Fruit fly (Drosophila melanogaster) whole organism, pupa: ENCODE data around the gene CG12684.
A peak's percentile ranks its signal among the peaks of the same experiment; 100 is the strongest.

ENCODE experiments used
- CG10348 ChIP-seq: fragments of 200-800 bp; sonication (Bioruptor generic); IDR thresholded peaks from 2 replicates; pipeline ENCODE4 v1.3.6; 2022; ENCODE audit warnings: missing biosample characterization, missing genetic modification characterization
- CG14655 ChIP-seq: fragments of 200-800 bp; sonication (Bioruptor generic); optimal IDR thresholded peaks from 3 replicates; lab custom pipeline; 2017; ENCODE audit warnings: mild to moderate bottlenecking, missing biosample characterization, missing genetic modification reagents, missing genetic modification characterization
- CG15710 ChIP-seq: fragments of 200-800 bp; sonication (Bioruptor generic); optimal IDR thresholded peaks from 2 replicates; lab custom pipeline; 2018; ENCODE audit warnings: missing biosample characterization, mild to moderate bottlenecking, missing genetic modification characterization, moderate library complexity
- CG17806 ChIP-seq: fragments of 200-800 bp; sonication (Bioruptor generic); optimal IDR thresholded peaks from 2 replicates; lab custom pipeline; 2018; ENCODE audit warnings: missing biosample characterization, mild to moderate bottlenecking, missing genetic modification characterization, moderate library complexity
- CG32121 ChIP-seq: fragments of 200-800 bp; sonication (Bioruptor generic); IDR thresholded peaks from 2 replicates; pipeline ENCODE4 v1.3.6; 2022; ENCODE audit warnings: missing biosample characterization, missing genetic modification characterization
- CG4496 ChIP-seq: fragments of 200-800 bp; sonication (Bioruptor generic); IDR thresholded peaks from 3 replicates; pipeline ENCODE4 v1.3.6; 2022; ENCODE audit warnings: missing biosample characterization, missing genetic modification characterization
- CG8159 ChIP-seq: fragments of 200-800 bp; sonication (Bioruptor generic); optimal IDR thresholded peaks from 3 replicates; lab custom pipeline; 2018; ENCODE audit warnings: missing biosample characterization, mild to moderate bottlenecking, missing genetic modification characterization, moderate library complexity
- CG9948 ChIP-seq: fragments of 200-800 bp; sonication (Bioruptor generic); optimal IDR thresholded peaks from 2 replicates; lab custom pipeline; 2018; ENCODE audit warnings: missing biosample characterization, mild to moderate bottlenecking, missing genetic modification characterization, moderate library complexity
- D1 ChIP-seq: fragments of 200-800 bp; sonication (Bioruptor generic); optimal IDR thresholded peaks from 2 replicates; lab custom pipeline; 2018; ENCODE audit warnings: missing biosample characterization, mild to moderate bottlenecking, missing genetic modification characterization, moderate library complexity
- Pif1A ChIP-seq: fragments of 200-800 bp; sonication (Bioruptor generic); optimal IDR thresholded peaks from 3 replicates; lab custom pipeline; 2016; ENCODE audit warnings: missing biosample characterization, missing genetic modification characterization
- Pif1B ChIP-seq: fragments of 200-800 bp; sonication (Bioruptor generic); optimal IDR thresholded peaks from 3 replicates; lab custom pipeline; 2016; ENCODE audit warnings: missing biosample characterization, missing genetic modification characterization
- Snoo ChIP-seq: fragments of 200-800 bp; sonication (Bioruptor generic); optimal IDR thresholded peaks from 3 replicates; lab custom pipeline; 2017; ENCODE audit warnings: missing biosample characterization, mild to moderate bottlenecking, missing genetic modification characterization, inconsistent platforms

DNA sequence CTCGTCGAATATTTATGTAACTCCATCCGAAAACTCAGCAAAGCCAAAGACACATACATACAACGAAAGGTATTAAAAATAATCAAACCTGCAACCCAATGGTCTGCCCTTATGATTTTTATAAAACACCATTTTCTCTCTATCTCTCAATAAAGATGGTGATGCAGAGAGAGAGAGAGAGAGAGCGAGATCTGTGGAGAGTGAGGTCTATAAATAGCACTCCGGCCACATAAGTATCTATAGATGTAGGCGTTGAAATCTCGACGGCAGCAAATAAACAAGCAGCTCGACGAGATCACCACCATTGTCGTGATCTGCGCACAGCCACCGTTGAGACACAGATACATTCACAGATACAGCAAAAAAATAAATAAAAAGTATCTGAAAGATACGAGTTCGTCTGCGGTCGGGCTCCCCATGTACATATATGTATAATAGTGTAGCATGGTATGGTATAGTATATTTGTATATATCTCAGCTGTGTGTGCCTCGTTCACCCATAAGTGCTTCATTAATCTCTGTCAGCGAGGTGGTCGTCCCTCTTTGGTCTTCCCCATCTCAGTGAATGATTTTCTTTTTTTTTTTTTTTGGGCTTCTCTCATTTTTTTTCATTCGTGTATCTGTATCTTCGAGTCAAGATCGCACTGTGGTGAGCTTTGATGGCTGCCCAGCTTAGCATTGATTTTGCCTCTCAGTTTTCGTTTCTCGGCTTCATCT, 24.9 kb upstream of the CG12684 start:
- TF ChIP-seq CG4496 (no peak), CG32121 (GFP tag; lab: Robert Waterston, UW) (no peak), CG8159 (tag; lab: Kevin White, UChicago) (no peak), CG10348 (GFP tag; lab: Robert Waterston, UW) (no peak), D1 (tag; lab: Kevin White, UChicago) (no peak), CG17806 (tag; lab: Kevin White, UChicago) (no peak), Pif1B (GFP tag; lab: Kevin White, UChicago) (no peak), CG9948 (tag; lab: Kevin White, UChicago) (no peak), Pif1A (peak; percentile 39), CG15710 (tag; lab: Kevin White, UChicago) (peak; percentile 6), Snoo (tag; lab: Kevin White, UChicago) (no peak), CG14655 (GFP tag; lab: Kevin White, UChicago) (no peak)
